Fruit fly (Drosophila melanogaster) ovary, adult (tissue): Measurements from ENCODE around the gene Vps39.

Experiments
- CG17801 ChIP-seq: fragments of 200-800 bp; optimal IDR thresholded peaks from 2 replicates; lab custom pipeline; 2019; ENCODE audit warnings: missing biosample characterization, mild to moderate bottlenecking, missing genetic modification characterization, moderate library complexity; ENCODE audit not compliant: partially characterized antibody

Vps39 gene

dm6 chr3R:18266665-18267064 is 7.6 kb downstream of the Vps39 start:
- TF ChIP-seq CG17801 (GFP tag; lab: Kevin White, UChicago), result no peak

dm6 chr3R:18265275-18265674 is 9.0 kb downstream of the Vps39 start:
- TF ChIP-seq CG17801 (GFP tag; lab: Kevin White, UChicago), result no peak

DNA sequence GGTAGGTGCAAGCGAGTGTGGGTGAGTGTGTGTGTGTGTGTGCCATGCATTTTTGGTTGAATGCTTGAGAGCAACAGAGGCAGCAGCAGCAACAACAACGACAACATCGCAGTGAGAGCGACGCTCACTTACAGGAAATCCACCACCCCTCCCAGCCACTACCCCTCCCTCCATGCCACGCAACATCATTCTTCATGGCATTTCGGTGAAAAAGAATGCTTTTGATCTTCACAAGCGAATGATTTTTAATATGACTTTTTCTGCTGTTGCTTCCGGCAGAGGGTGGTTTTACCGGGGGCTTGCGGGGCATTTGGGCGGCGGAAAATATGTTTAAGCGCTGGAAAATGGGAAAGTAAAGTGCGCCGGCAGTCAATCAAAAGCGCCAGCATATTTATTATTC is 12.6 kb downstream of the Vps39 start:
- no peak for TF ChIP-seq CG17801 (GFP tag; lab: Kevin White, UChicago)

- no peak for TF ChIP-seq CG17801 (GFP tag; lab: Kevin White, UChicago)
These were observed 14.2 kb downstream of the Vps39 start for dm6 chr3R:18260016-18260415.

DNA sequence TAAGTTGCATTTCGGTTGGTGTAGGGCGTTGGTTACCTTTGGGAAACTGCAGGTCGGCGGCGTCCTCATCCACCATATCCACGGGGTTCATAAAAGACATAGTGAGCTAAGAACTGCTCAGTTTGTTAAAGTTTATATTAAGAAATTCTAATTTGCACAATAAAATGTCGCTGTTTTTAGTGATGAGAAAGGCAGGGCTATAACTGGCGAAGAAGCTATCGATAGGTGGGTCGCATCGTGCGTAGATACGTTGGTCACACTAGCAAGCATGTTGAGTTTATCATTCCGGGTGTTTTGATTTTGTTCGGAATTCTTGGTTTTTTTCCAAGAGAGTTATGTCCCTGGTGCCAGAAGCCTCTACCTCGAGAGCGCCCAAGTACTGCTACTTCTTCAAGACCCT is 19.0 kb downstream of the Vps39 start, which contains the start of the genes Ada2a, Polr2D, Tgs1 and moi:
Gene Ada2a, minus strand, starts transcription at position 207 of the 400 bp plus-strand sequence.
Gene Polr2D, minus strand, starts transcription at position 207 of the 400 bp plus-strand sequence.
Gene Tgs1, plus strand, starts transcription at position 250 of the 400 bp plus-strand sequence.
Gene moi, plus strand, starts transcription at position 250 of the 400 bp plus-strand sequence.
- TF ChIP-seq CG17801 (GFP tag; lab: Kevin White, UChicago), result peak; percentile 23

DNA sequence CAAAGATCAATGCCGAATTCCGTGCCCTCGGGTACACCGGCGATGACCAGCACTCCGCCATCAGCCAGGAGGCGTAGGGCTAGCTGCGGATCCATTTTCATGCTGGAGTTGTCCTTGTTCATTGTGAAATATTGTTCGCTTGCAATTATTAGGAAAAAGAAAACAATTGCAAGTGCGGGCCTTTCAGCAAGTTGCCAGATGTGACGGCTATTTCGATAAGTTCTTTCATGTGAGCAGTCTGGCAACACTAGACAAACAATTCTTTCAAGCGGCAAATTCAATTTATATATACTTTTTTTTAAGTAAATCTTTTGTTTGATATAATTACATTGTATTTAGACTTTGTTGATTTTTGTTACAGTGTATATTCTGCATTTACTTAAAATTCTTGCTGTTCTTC is 21.7 kb downstream of the Vps39 start, which contains the start of gene CG12320:
Gene CG12320, minus strand, starts transcription at position 157 of the 400 bp plus-strand sequence.
- no peak for TF ChIP-seq CG17801 (GFP tag; lab: Kevin White, UChicago)

dm6 chr3R:18251876-18252275 is 22.4 kb downstream of the Vps39 start:
- no peak for TF ChIP-seq CG17801 (GFP tag; lab: Kevin White, UChicago)

dm6 chr3R:18250815-18251214 is 23.4 kb downstream of the Vps39 start, which contains the start of gene CG18598:
Gene CG18598 (plus strand): TSS chr3R:18251115.
- no peak for TF ChIP-seq CG17801 (GFP tag; lab: Kevin White, UChicago)

DNA sequence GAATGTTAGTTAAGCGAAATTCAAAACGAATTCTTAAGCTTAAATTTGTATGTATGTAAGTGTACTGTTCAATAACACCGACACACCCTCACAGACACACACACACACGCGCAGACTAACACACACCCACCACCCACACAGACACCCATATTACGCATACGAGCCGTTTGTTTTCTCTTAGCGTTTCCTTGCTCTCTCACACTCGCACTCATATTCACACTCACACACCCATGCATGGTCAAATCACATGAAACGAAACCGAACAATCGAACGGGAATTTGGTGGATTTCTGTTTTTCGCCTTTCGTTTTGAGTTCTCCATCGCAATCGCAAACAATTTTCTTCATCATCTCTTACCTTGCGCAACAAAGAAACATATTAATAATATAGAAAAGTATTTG is 25.0 kb downstream of the Vps39 start:
- no peak for TF ChIP-seq CG17801 (GFP tag; lab: Kevin White, UChicago)

DNA sequence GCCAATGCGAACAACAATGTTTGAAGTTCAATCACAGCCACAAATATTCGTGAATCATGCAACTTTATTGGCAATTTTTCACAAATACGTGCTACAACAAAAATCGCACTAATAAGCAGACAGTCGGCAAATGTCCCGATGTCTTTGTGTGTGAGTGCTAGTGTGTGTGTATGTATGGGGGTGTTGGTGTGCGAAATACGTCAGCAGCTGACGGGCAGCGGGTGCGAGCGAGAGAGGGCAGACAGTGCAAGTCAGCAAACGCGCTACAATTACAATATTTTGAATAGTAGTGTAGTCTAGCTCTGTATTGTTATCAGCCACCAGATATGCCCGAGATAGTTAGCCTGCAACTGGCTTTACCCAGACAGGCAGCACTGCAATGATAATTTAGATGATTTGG is 28.2 kb downstream of the Vps39 start:
- TF ChIP-seq CG17801 (GFP tag; lab: Kevin White, UChicago), result peak; percentile 25

DNA sequence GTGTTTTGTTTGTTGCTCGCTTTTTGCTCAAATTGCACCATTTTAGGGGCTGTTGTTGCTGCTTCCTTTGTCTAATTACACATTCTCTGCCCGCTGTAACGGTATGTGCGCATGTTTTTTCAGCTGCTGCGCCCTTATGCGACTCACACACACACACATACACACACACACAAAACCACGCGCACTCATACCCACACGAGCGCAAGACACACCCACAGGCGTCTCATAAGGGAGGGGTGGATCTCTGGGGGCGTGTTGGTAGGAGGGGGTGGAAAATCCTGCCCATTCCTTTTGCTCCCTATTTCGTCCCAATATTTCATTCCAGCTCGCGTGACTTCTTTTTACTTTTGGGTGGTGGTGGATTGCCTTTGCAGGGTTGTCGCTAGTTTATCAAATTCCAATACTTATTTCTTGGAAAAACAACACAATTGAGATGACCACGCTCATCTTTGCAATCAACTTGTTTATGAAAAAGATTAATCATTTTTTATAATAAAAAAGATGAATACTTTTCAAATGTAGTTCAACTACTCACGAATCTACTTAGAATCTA is 29.1 kb downstream of the Vps39 start:
- TF ChIP-seq CG17801 (GFP tag; lab: Kevin White, UChicago), result no peak

DNA sequence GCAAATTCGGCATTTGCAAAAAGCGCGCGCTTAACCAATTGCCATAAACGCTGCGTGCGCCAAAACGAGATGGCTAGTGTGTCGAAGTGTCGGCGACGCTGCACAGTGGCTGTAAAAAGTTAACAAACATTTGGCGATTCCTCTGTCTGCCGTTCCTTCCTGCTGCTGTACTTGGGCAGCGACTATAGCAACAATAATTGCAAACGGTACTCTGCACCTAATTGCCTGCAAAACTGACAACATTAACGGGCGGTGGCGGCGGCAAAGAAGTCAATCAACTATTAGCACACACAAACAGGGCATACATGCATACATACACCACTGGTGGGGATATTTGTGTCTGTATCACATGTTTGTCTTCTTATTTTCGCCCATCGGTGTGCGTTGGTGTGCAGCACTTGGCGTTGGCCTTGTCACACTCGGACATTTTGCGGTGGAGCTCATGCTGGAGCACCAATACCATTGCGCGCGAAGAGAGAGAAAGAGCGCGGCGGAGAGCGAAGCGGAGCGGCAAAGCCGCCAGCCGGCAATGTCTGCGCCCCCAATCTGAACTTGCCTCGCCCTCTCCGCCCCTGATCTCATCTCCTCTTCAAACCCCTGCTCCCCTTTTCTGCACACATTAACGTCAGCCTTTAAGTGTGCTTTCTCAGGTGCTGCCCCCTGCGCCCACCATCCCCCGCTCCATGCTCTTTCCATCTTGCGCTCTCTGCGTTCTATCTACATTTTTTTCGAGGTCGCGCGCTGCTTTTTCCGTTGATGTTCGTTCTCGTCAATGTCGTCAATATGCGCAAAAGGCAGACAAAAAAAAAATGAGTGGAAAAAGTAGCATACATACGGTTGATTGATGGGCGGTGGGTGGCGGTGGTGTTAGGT is 29.8 kb downstream of the Vps39 start:
- TF ChIP-seq CG17801 (GFP tag; lab: Kevin White, UChicago), result peak; percentile 45

dm6 chr3R:18243718-18244170 is 30.5 kb downstream of the Vps39 start:
- TF ChIP-seq CG17801 (GFP tag; lab: Kevin White, UChicago), result no peak

- no peak for TF ChIP-seq CG17801 (GFP tag; lab: Kevin White, UChicago)
These were observed 31.2 kb downstream of the Vps39 start for dm6 chr3R:18243000-18243399.
